Fruit fly (Drosophila melanogaster): Measurements from ENCODE around the gene CG3792.

dm6 chr2L:4996283-4996922 lies 19.3 kb downstream of the CG3792 start:
- TF ChIP-seq insv (optimal IDR thresholded peaks at IDR 0.05) (no peak), Myc (optimal IDR thresholded peaks at IDR 0.05) (no peak)
